Worm (Caenorhabditis elegans) whole organism, L1 larva: ENCODE results near the gene puf-7.
"Not testable (repeated sequence)": the region's sequence is repeated elsewhere in the genome, so short reads cannot be mapped to it uniquely, and the experiment has no call there.

Experiments
- C04F5.9 ChIP-seq: sonication (generic microtip); optimal IDR thresholded peaks from 2 replicates; lab custom pipeline; 2016; ENCODE audit warnings: missing genetic modification characterization, missing compliant biosample characterization
- C16A3.4 ChIP-seq: fragments of 150-350 bp; optimal IDR thresholded peaks from 2 replicates; lab custom pipeline; 2014; ENCODE audit warnings: missing biosample characterization, missing genetic modification characterization
- alr-1 ChIP-seq: fragments of 200-800 bp; sonication (Bioruptor generic); optimal IDR thresholded peaks from 2 replicates; lab custom pipeline; 2018; ENCODE audit warnings: borderline replicate concordance, mild to moderate bottlenecking, missing genetic modification characterization, missing compliant biosample characterization
- aly-2 ChIP-seq: fragments of 150-350 bp; optimal IDR thresholded peaks from 2 replicates; lab custom pipeline; 2014; ENCODE audit warnings: missing biosample characterization, missing genetic modification characterization
- blmp-1 ChIP-seq: fragments of 150-350 bp; optimal IDR thresholded peaks from 2 replicates; lab custom pipeline; 2014; ENCODE audit warnings: missing biosample characterization, missing genetic modification characterization
- ceh-63 ChIP-seq: fragments of 200-800 bp; sonication (Bioruptor generic); optimal IDR thresholded peaks from 2 replicates; lab custom pipeline; 2018; ENCODE audit warnings: mild to moderate bottlenecking, missing genetic modification characterization, missing compliant biosample characterization
- ceh-88 ChIP-seq: fragments of 200-800 bp; sonication (Bioruptor generic); IDR thresholded peaks from 2 replicates; pipeline ENCODE4 v1.3.6; 2022; ENCODE audit warnings: missing genetic modification characterization, missing compliant biosample characterization
- ceh-90 ChIP-seq: sonication (generic microtip); optimal IDR thresholded peaks from 2 replicates; lab custom pipeline; 2016; ENCODE audit warnings: missing genetic modification characterization, missing compliant biosample characterization
- dpl-1 ChIP-seq, 3 experiments: fragments of 150-350 bp in 2 of 3; sonication (generic microtip) in 1 of 3; optimal IDR thresholded peaks; 2 replicates each; lab custom pipeline; 2014 to 2017; ENCODE audit warnings: missing biosample characterization in 3 of 3, missing genetic modification characterization in 3 of 3, missing genetic modification reagents in 3 of 3
- dsc-1 ChIP-seq: sonication (generic microtip); optimal IDR thresholded peaks from 2 replicates; lab custom pipeline; 2016; ENCODE audit warnings: mild to moderate bottlenecking, missing genetic modification characterization, missing compliant biosample characterization
- efl-1 ChIP-seq, 4 experiments: fragments of 150-350 bp; optimal IDR thresholded peaks in 3 of 4; peaks in 1 of 4; 1 replicate in 1 of 4; 2 replicates in 3 of 4; lab custom pipeline; 2014; ENCODE audit warnings: missing biosample characterization in 2 of 4, missing genetic modification characterization in 2 of 4, missing genetic modification reagents in 2 of 4
- efl-3 ChIP-seq: fragments of 200-800 bp; sonication (Bioruptor generic); optimal IDR thresholded peaks from 2 replicates; lab custom pipeline; 2018; ENCODE audit warnings: mild to moderate bottlenecking, missing genetic modification characterization, missing compliant biosample characterization
- egl-13 ChIP-seq: sonication (generic microtip); optimal IDR thresholded peaks from 2 replicates; lab custom pipeline; 2016; ENCODE audit warnings: missing genotype, missing genetic modification reagents, missing genetic modification characterization, missing compliant biosample characterization
- egl-27 ChIP-seq, 2 experiments: fragments of 150-350 bp in 1 of 2; sonication (generic microtip); optimal IDR thresholded peaks; 3 replicates each; lab custom pipeline; 2017 to 2018; ENCODE audit warnings: missing biosample characterization in 2 of 2, missing genetic modification characterization in 2 of 2, missing genetic modification reagents in 2 of 2
- elt-3 ChIP-seq, 6 experiments: fragments of 150-350 bp in 1 of 6; sonication (generic microtip); optimal IDR thresholded peaks; 2 replicates each; lab custom pipeline; 2017 to 2018; ENCODE audit warnings: missing biosample characterization in 6 of 6, missing genetic modification characterization in 6 of 6, inconsistent platforms in 1 of 6
- ets-5 ChIP-seq: fragments of 200-800 bp; sonication (Bioruptor generic); IDR thresholded peaks from 2 replicates; pipeline ENCODE4 v1.3.6; 2022; ENCODE audit warnings: missing genetic modification characterization, missing compliant biosample characterization
- fkh-10 ChIP-seq: sonication (generic microtip); optimal IDR thresholded peaks from 2 replicates; lab custom pipeline; 2017; ENCODE audit warnings: missing biosample characterization, missing genetic modification reagents, missing genetic modification characterization
- fkh-4 ChIP-seq: sonication (generic microtip); optimal IDR thresholded peaks from 2 replicates; lab custom pipeline; 2016; ENCODE audit warnings: missing compliant biosample characterization, missing genetic modification characterization, borderline replicate concordance
- grh-1 ChIP-seq: fragments of 200-800 bp; sonication (Bioruptor generic); IDR thresholded peaks from 2 replicates; pipeline ENCODE4 v1.3.6; 2022; ENCODE audit warnings: missing genetic modification reagents, missing genetic modification characterization, missing compliant biosample characterization
- hlh-17 ChIP-seq: fragments of 200-800 bp; sonication (Bioruptor generic); optimal IDR thresholded peaks from 2 replicates; lab custom pipeline; 2018; ENCODE audit warnings: missing genetic modification characterization, mild to moderate bottlenecking, missing compliant biosample characterization, moderate library complexity, borderline replicate concordance
- irx-1 ChIP-seq: sonication (generic microtip); optimal IDR thresholded peaks from 2 replicates; lab custom pipeline; 2016; ENCODE audit warnings: missing genetic modification characterization, missing compliant biosample characterization
- isw-1 ChIP-seq: fragments of 200-800 bp; sonication (Bioruptor generic); IDR thresholded peaks from 2 replicates; pipeline ENCODE4 v1.3.6; 2022; ENCODE audit warnings: missing genetic modification characterization, missing compliant biosample characterization
- jun-1 ChIP-seq: fragments of 150-350 bp; optimal IDR thresholded peaks from 2 replicates; lab custom pipeline; 2014; ENCODE audit warnings: missing biosample characterization, missing genetic modification reagents, missing genetic modification characterization
- lin-15B ChIP-seq: fragments of 150-350 bp; sonication (generic microtip); optimal IDR thresholded peaks from 3 replicates; lab custom pipeline; 2014; ENCODE audit warnings: missing biosample characterization, missing genetic modification characterization
- lin-39 ChIP-seq: fragments of 150-350 bp; optimal IDR thresholded peaks from 2 replicates; lab custom pipeline; 2014; ENCODE audit warnings: missing biosample characterization, missing genetic modification reagents, missing genetic modification characterization
- lir-3 ChIP-seq: sonication (generic microtip); optimal IDR thresholded peaks from 2 replicates; lab custom pipeline; 2016; ENCODE audit warnings: mild to moderate bottlenecking, missing genetic modification characterization, moderate library complexity, missing compliant biosample characterization; ENCODE audit not compliant: poor library complexity
- mef-2 ChIP-seq: fragments of 150-350 bp; optimal IDR thresholded peaks from 2 replicates; lab custom pipeline; 2014; ENCODE audit warnings: missing biosample characterization, missing genetic modification characterization
- mep-1 ChIP-seq: fragments of 150-350 bp; optimal IDR thresholded peaks from 2 replicates; lab custom pipeline; 2014; ENCODE audit warnings: missing biosample characterization, missing genetic modification characterization
- nhr-11 ChIP-seq: fragments of 150-350 bp; optimal IDR thresholded peaks from 2 replicates; lab custom pipeline; 2014; ENCODE audit warnings: missing biosample characterization, missing genetic modification characterization
- nhr-12 ChIP-seq: sonication (generic microtip); optimal IDR thresholded peaks from 2 replicates; lab custom pipeline; 2017; ENCODE audit warnings: missing biosample characterization, missing genetic modification characterization
- nhr-47 ChIP-seq: sonication (generic microtip); optimal IDR thresholded peaks from 2 replicates; lab custom pipeline; 2016; ENCODE audit warnings: mild to moderate bottlenecking, missing genetic modification characterization, moderate library complexity, missing compliant biosample characterization
- nhr-71 ChIP-seq: sonication (generic microtip); optimal IDR thresholded peaks from 2 replicates; lab custom pipeline; 2016; ENCODE audit warnings: mild to moderate bottlenecking, missing genetic modification characterization, moderate library complexity, missing compliant biosample characterization
- pag-3 ChIP-seq: sonication (generic microtip); optimal IDR thresholded peaks from 2 replicates; lab custom pipeline; 2017; ENCODE audit warnings: missing genetic modification characterization, mild to moderate bottlenecking, missing compliant biosample characterization, antibody characterized with exemption, borderline replicate concordance; ENCODE audit not compliant: insufficient read depth
- pqm-1 ChIP-seq: sonication (generic microtip); optimal IDR thresholded peaks from 3 replicates; lab custom pipeline; 2017; ENCODE audit warnings: missing biosample characterization, missing genetic modification characterization
- rnt-1 ChIP-seq: sonication (generic microtip); optimal IDR thresholded peaks from 2 replicates; lab custom pipeline; 2016; ENCODE audit warnings: mild to moderate bottlenecking, missing genetic modification characterization, moderate library complexity, missing compliant biosample characterization
- skn-1 ChIP-seq: fragments of 150-350 bp; optimal IDR thresholded peaks from 2 replicates; lab custom pipeline; 2014; ENCODE audit warnings: missing biosample characterization, missing genetic modification characterization
- sptf-1 ChIP-seq: fragments of 150-350 bp; optimal IDR thresholded peaks from 2 replicates; lab custom pipeline; 2014; ENCODE audit warnings: missing biosample characterization, missing genetic modification characterization
- sup-37 ChIP-seq: fragments of 200-800 bp; sonication (Bioruptor generic); optimal IDR thresholded peaks from 2 replicates; lab custom pipeline; 2018; ENCODE audit warnings: mild to moderate bottlenecking, missing genetic modification characterization, missing compliant biosample characterization
- unc-30 ChIP-seq: sonication (generic microtip); optimal IDR thresholded peaks from 2 replicates; lab custom pipeline; 2017; ENCODE audit warnings: missing biosample characterization, missing genetic modification characterization
- unc-86 ChIP-seq: sonication (generic microtip); optimal IDR thresholded peaks from 2 replicates; lab custom pipeline; 2016; ENCODE audit warnings: missing genetic modification characterization, missing compliant biosample characterization
- unc-98 ChIP-seq: fragments of 200-800 bp; sonication (Bioruptor generic); IDR thresholded peaks from 2 replicates; pipeline ENCODE4 v1.3.6; 2022; ENCODE audit warnings: missing genetic modification characterization, missing compliant biosample characterization
- vab-15 ChIP-seq: sonication (generic microtip); optimal IDR thresholded peaks from 2 replicates; lab custom pipeline; 2017; ENCODE audit warnings: missing genotype, mild to moderate bottlenecking, missing genetic modification characterization, missing compliant biosample characterization
- zip-4 ChIP-seq: fragments of 200-800 bp; sonication (Bioruptor generic); optimal IDR thresholded peaks from 2 replicates; lab custom pipeline; 2018; ENCODE audit warnings: mild to moderate bottlenecking, missing genetic modification characterization, moderate library complexity, missing compliant biosample characterization
- ztf-11 ChIP-seq, 2 experiments: sonication (generic microtip); optimal IDR thresholded peaks; 2 replicates each; lab custom pipeline; 2016 to 2017; ENCODE audit warnings: missing genetic modification characterization in 2 of 2, missing biosample characterization in 1 of 2, missing compliant biosample characterization in 1 of 2

Gene puf-7

ce11 chrIV:5482231-5482630 lies 4.3 kb upstream of the puf-7 start, which contains the start of gene T11F8.12:
Gene T11F8.12, minus strand, starts transcription at chrIV:5482331.
- TF ChIP-seq fkh-10 (GFP tag; lab: Kevin White, UChicago) (no peak), mep-1 (tag; lab: Kevin White, UChicago) (no peak), lin-15B (tag; lab: Kevin White, UChicago) (no peak), ceh-90 (no peak), sup-37 (GFP tag; lab: Kevin White, UChicago) (no peak), zip-4 (GFP tag; lab: Kevin White, UChicago) (no peak), pqm-1 (no peak), ceh-88 (no peak), efl-3 (no peak), egl-27 (tag; optimal IDR thresholded peaks at IDR 0.05; lab: Kevin White, UChicago) (no peak), lir-3 (no peak), aly-2 (tag; lab: Kevin White, UChicago) (no peak), dpl-1 (GFP tag; optimal IDR thresholded peaks at IDR 0.05; lab: Kevin White, UChicago) (no peak), nhr-12 (tag; lab: Kevin White, UChicago) (no peak), unc-30 (no peak), egl-13 (tag; lab: Kevin White, UChicago) (no peak), C04F5.9 (no peak), dsc-1 (no peak), blmp-1 (no peak)

DNA sequence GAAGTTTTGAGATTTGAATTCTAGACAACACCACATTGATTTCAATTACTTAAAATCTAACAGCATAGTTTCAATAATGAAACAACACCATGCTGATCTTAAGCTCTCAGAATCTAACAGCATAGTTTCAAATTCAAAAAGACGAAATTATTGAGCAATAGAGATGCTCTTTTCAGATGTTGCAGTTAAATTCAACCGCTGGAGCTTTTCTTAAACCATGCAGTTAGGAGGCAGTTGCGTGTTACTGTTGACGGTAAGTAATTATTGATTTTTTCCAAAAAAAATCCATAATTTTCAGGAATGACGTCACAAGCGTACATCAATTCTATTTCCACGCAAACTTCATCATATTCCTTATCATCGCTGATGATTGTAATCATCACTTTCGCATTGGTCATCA lies 3.8 kb upstream of the puf-7 start, which contains the start of gene T11F8.5:
T11F8.5 (plus strand) TSS at position 301 of the 400 bp plus-strand sequence.
- TF ChIP-seq mep-1 (tag; lab: Kevin White, UChicago), result no peak
- TF ChIP-seq nhr-71 (tag; lab: Kevin White, UChicago), result no peak
- TF ChIP-seq efl-1 (optimal IDR thresholded peaks at IDR 0.05; lab: Kevin White, UChicago), result no peak
- TF ChIP-seq efl-1 (GFP tag; optimal IDR thresholded peaks at IDR 0.05 in 1 of 2; lab: Kevin White, UChicago), result no peak
- TF ChIP-seq sptf-1 (tag; lab: Kevin White, UChicago), result no peak
- TF ChIP-seq ztf-11 (tag; optimal IDR thresholded peaks at IDR 0.05; lab: Kevin White, UChicago), result no peak
- no peak for TF ChIP-seq hlh-17
- TF ChIP-seq elt-3 (tag; optimal IDR thresholded peaks at IDR 0.05; lab: Kevin White, UChicago), result no peak
- no peak for TF ChIP-seq unc-98 (GFP tag; lab: Robert Waterston, UW)
- TF ChIP-seq ceh-88, result no peak
- TF ChIP-seq skn-1 (tag; lab: Kevin White, UChicago), result no peak
- TF ChIP-seq ceh-63 (GFP tag; lab: Kevin White, UChicago), result no peak
- no peak for TF ChIP-seq irx-1
- TF ChIP-seq vab-15 (tag; lab: Kevin White, UChicago), result no peak
- no peak for TF ChIP-seq unc-86 (tag; lab: Kevin White, UChicago)
- no peak for TF ChIP-seq C16A3.4 (tag; lab: Kevin White, UChicago)
- TF ChIP-seq nhr-11 (tag; lab: Kevin White, UChicago), result no peak

DNA sequence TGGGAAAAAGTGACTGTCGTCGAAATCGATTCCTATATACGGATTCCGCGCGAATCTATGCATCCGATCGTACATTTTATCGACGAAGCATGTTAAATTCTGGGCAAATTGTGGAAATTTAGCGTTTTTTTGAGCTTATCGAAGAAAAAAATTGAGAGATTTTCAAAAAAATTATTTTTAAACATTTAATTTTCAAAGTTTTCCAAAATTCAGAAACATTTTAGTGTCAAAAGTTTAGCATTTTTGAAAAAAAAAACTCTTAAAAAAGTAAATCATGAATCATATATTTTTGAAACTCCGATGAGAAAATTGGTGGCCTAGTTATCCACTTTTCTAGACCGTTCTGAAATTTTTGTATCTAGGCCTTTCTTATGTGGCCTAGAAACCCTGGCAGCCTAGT lies 4.5 kb downstream of the puf-7 start, which contains the start of gene B0273.115:
B0273.115 (minus strand) TSS at position 101 of the 400 bp plus-strand sequence.
- not testable (repeated sequence) for TF ChIP-seq jun-1 (tag; lab: Kevin White, UChicago); ets-5 (GFP tag; lab: Robert Waterston, UW); mef-2 (tag; lab: Kevin White, UChicago)

DNA sequence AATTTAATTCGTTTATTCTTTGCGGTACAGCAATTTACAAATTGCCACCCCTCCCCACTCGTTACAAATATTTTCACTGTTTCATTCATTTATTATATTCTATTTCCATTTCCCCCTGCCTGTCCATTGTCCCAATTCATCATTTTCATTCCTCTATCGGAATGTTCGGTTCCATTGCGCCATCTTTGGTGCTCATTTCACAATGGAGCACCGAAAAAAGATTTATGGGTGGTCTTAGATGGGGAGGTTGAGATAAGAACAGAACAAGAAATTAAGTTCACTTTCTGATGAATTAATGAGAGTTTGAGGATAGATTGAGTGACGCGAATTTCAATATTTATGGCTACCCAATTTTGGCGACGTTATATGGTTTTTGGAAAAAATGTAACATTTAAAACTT lies 5.7 kb downstream of the puf-7 start:
- TF ChIP-seq isw-1 (GFP tag; lab: Robert Waterston, UW) (no peak), lin-39 (tag; lab: Kevin White, UChicago) (no peak), ets-5 (GFP tag; lab: Robert Waterston, UW) (no peak), efl-1 (optimal IDR thresholded peaks at IDR 0.05; lab: Kevin White, UChicago) (no peak), efl-1 (GFP tag; optimal IDR thresholded peaks at IDR 0.05 in 1 of 2; lab: Kevin White, UChicago) (no peak), pag-3 (tag; lab: Kevin White, UChicago) (no peak), unc-30 (no peak), grh-1 (no peak), nhr-47 (tag; lab: Kevin White, UChicago) (no peak), fkh-4 (tag; lab: Kevin White, UChicago) (no peak), rnt-1 (tag; lab: Kevin White, UChicago) (no peak), mep-1 (tag; lab: Kevin White, UChicago) (no peak), blmp-1 (no peak), alr-1 (tag; lab: Kevin White, UChicago) (no peak), egl-27 (tag; optimal IDR thresholded peaks at IDR 0.05; lab: Kevin White, UChicago) (no peak), sup-37 (GFP tag; lab: Kevin White, UChicago) (no peak)
- TF ChIP-seq, all 84 proteins: peak for 0
